Fruit fly (Drosophila melanogaster) whole organism, embryonic: ENCODE results near the gene dlt.

Experiments used
- Blimp-1 ChIP-seq: fragments of 200-800 bp; sonication (Bioruptor generic); optimal IDR thresholded peaks from 3 replicates; lab custom pipeline; 2018; ENCODE audit warnings: missing biosample characterization, missing genetic modification characterization, mild to moderate bottlenecking, moderate library complexity, missing genetic modification reagents
- CG10565 ChIP-seq: fragments of 200-800 bp; sonication (Bioruptor generic); optimal IDR thresholded peaks from 3 replicates; lab custom pipeline; 2016; ENCODE audit warnings: missing biosample characterization, mild to moderate bottlenecking, missing genetic modification characterization
- CG12155 ChIP-seq: fragments of 200-800 bp; sonication (Bioruptor generic); optimal IDR thresholded peaks from 3 replicates; lab custom pipeline; 2016; ENCODE audit warnings: missing biosample characterization, missing genetic modification characterization
- CG13296 ChIP-seq: fragments of 200-800 bp; sonication (Bioruptor generic); optimal IDR thresholded peaks from 3 replicates; lab custom pipeline; 2018; ENCODE audit warnings: missing biosample characterization, mild to moderate bottlenecking, missing genetic modification characterization
- CG14710 ChIP-seq: fragments of 200-800 bp; sonication (Bioruptor generic); optimal IDR thresholded peaks from 3 replicates; lab custom pipeline; 2019; ENCODE audit warnings: missing biosample characterization, mild to moderate bottlenecking, missing genetic modification characterization, moderate library complexity
- CG1529 ChIP-seq: fragments of 200-800 bp; sonication (Bioruptor generic); optimal IDR thresholded peaks from 3 replicates; lab custom pipeline; 2018; ENCODE audit warnings: missing biosample characterization, missing genetic modification characterization
- CG16863 ChIP-seq: fragments of 200-800 bp; sonication (Bioruptor generic); optimal IDR thresholded peaks from 3 replicates; lab custom pipeline; 2016; ENCODE audit warnings: missing biosample characterization, missing genetic modification characterization
- CG17186 ChIP-seq: fragments of 200-800 bp; sonication (Bioruptor generic); optimal IDR thresholded peaks from 3 replicates; lab custom pipeline; 2017; ENCODE audit warnings: missing biosample characterization, missing genetic modification reagents, missing genetic modification characterization
- CG17829 ChIP-seq: fragments of 200-800 bp; optimal IDR thresholded peaks from 2 replicates; lab custom pipeline; 2019; ENCODE audit warnings: missing biosample characterization, mild to moderate bottlenecking, missing genetic modification characterization, moderate library complexity
- CG2199 ChIP-seq: fragments of 200-800 bp; sonication (Bioruptor generic); IDR thresholded peaks from 3 replicates; pipeline ENCODE4 v1.3.6; 2022; ENCODE audit warnings: missing biosample characterization, missing genetic modification characterization
- CG2202 ChIP-seq: fragments of 200-800 bp; sonication (Bioruptor generic); optimal IDR thresholded peaks from 2 replicates; lab custom pipeline; 2018; ENCODE audit warnings: missing biosample characterization, mild to moderate bottlenecking, missing genetic modification characterization
- CG2678 ChIP-seq: fragments of 200-800 bp; sonication (Bioruptor generic); optimal IDR thresholded peaks from 3 replicates; lab custom pipeline; 2019; ENCODE audit warnings: missing biosample characterization, mild to moderate bottlenecking, missing genetic modification characterization, moderate library complexity
- CG30431 ChIP-seq: fragments of 200-800 bp; sonication (Bioruptor generic); optimal IDR thresholded peaks from 2 replicates; lab custom pipeline; 2017; ENCODE audit warnings: missing biosample characterization, missing genetic modification characterization
- CG31224 ChIP-seq: fragments of 200-800 bp; sonication (Bioruptor generic); IDR thresholded peaks from 2 replicates; pipeline ENCODE4 v1.3.6; 2022; ENCODE audit warnings: missing biosample characterization, missing genetic modification characterization
- CG34376 ChIP-seq: fragments of 200-800 bp; sonication (Bioruptor generic); optimal IDR thresholded peaks from 2 replicates; lab custom pipeline; 2018; ENCODE audit warnings: missing biosample characterization, mild to moderate bottlenecking, missing genetic modification characterization
- CG5180 ChIP-seq: fragments of 200-800 bp; sonication (Bioruptor generic); optimal IDR thresholded peaks from 3 replicates; lab custom pipeline; 2017; ENCODE audit warnings: missing biosample characterization, missing genetic modification characterization, mild to moderate bottlenecking, moderate library complexity, missing genetic modification reagents
- CG6791 ChIP-seq: fragments of 200-800 bp; sonication (Bioruptor generic); IDR thresholded peaks from 3 replicates; pipeline ENCODE4 v1.3.6; 2022; ENCODE audit warnings: missing biosample characterization, missing genetic modification characterization; ENCODE audit not compliant: partially characterized antibody
- CG8478 ChIP-seq: fragments of >200 bp; optimal IDR thresholded peaks from 2 replicates; lab custom pipeline; 2018
- CG8765 ChIP-seq: fragments of 200-800 bp; sonication (Bioruptor generic); IDR thresholded peaks from 2 replicates; pipeline ENCODE4 v1.3.6; 2022; ENCODE audit warnings: missing biosample characterization, missing genetic modification characterization
- CTCF ChIP-seq: fragments of 200-800 bp; sonication (Bioruptor generic); optimal IDR thresholded peaks from 2 replicates; lab custom pipeline; 2017; ENCODE audit warnings: missing biosample characterization, mild to moderate bottlenecking, missing genetic modification characterization, moderate library complexity
- CrebB ChIP-seq: fragments of 200-800 bp; sonication (Bioruptor generic); optimal IDR thresholded peaks from 3 replicates; lab custom pipeline; 2018; ENCODE audit warnings: missing biosample characterization, mild to moderate bottlenecking, missing genetic modification characterization
- D19A ChIP-seq: fragments of 200-800 bp; optimal IDR thresholded peaks from 3 replicates; lab custom pipeline; 2019; ENCODE audit warnings: missing biosample characterization, mild to moderate bottlenecking, missing genetic modification characterization, moderate library complexity
- Dip3 ChIP-seq: fragments of 200-800 bp; sonication (Bioruptor generic); optimal IDR thresholded peaks from 3 replicates; lab custom pipeline; 2016; ENCODE audit warnings: missing biosample characterization, missing genetic modification characterization
- Dp ChIP-seq: fragments of 200-800 bp; sonication (Bioruptor generic); optimal IDR thresholded peaks from 2 replicates; lab custom pipeline; 2018; ENCODE audit warnings: missing biosample characterization, mild to moderate bottlenecking, missing genetic modification characterization, moderate library complexity
- GATAe ChIP-seq: fragments of 200-800 bp; sonication (Bioruptor generic); conservative IDR thresholded peaks from 2 replicates; pipeline ENCODE4 v1.3.6; 2022; ENCODE audit warnings: missing biosample characterization, missing genetic modification characterization
- HmgD ChIP-seq: fragments of 200-800 bp; sonication (Bioruptor generic); optimal IDR thresholded peaks from 3 replicates; lab custom pipeline; 2016; ENCODE audit warnings: missing biosample characterization, missing genetic modification characterization
- Hmr ChIP-seq: fragments of 200-800 bp; sonication (Bioruptor generic); optimal IDR thresholded peaks from 3 replicates; lab custom pipeline; 2017; ENCODE audit warnings: mild to moderate bottlenecking, missing biosample characterization, missing genetic modification reagents, missing genetic modification characterization
- Mad ChIP-seq: fragments of 200-800 bp; sonication (Bioruptor generic); optimal IDR thresholded peaks from 2 replicates; lab custom pipeline; 2016; ENCODE audit warnings: missing biosample characterization, missing genetic modification characterization
- Nf-YC ChIP-seq: fragments of 200-800 bp; optimal IDR thresholded peaks from 3 replicates; lab custom pipeline; 2019; ENCODE audit warnings: missing biosample characterization, mild to moderate bottlenecking, missing genetic modification characterization, moderate library complexity
- Poxn ChIP-seq: fragments of 200-800 bp; sonication (Bioruptor generic); IDR thresholded peaks from 2 replicates; pipeline ENCODE4 v1.3.6; 2022; ENCODE audit warnings: missing biosample characterization, missing genetic modification characterization
- Rx ChIP-seq: fragments of 200-800 bp; sonication (Bioruptor generic); IDR thresholded peaks from 2 replicates; pipeline ENCODE4 v1.3.6; 2022; ENCODE audit warnings: missing biosample characterization, missing genetic modification characterization
- Stat92E ChIP-seq, 3 experiments: fragments of >200 bp in 2 of 3; fragments of 200-800 bp in 1 of 3; sonication (Bioruptor generic) in 1 of 3; optimal IDR thresholded peaks; 2 replicates each; lab custom pipeline; 2017 to 2019; ENCODE audit warnings: missing biosample characterization in 3 of 3, missing genetic modification characterization in 3 of 3, mild to moderate bottlenecking in 1 of 3, moderate library complexity in 1 of 3
- ase ChIP-seq: fragments of 200-800 bp; sonication (Bioruptor generic); IDR thresholded peaks from 3 replicates; pipeline ENCODE4 v1.3.6; 2022; ENCODE audit warnings: missing biosample characterization, missing genetic modification characterization
- ash1 ChIP-seq: fragments of 200-800 bp; sonication (Bioruptor generic); optimal IDR thresholded peaks from 2 replicates; lab custom pipeline; 2018; ENCODE audit warnings: missing biosample characterization, mild to moderate bottlenecking, missing genetic modification characterization
- corto ChIP-seq: fragments of 200-800 bp; sonication (Bioruptor generic); optimal IDR thresholded peaks from 2 replicates; lab custom pipeline; 2016; ENCODE audit warnings: missing biosample characterization, mild to moderate bottlenecking, missing genetic modification characterization, moderate library complexity
- dmrt11E ChIP-seq: fragments of 200-800 bp; sonication (Bioruptor generic); optimal IDR thresholded peaks from 3 replicates; lab custom pipeline; 2018; ENCODE audit warnings: missing biosample characterization, mild to moderate bottlenecking, missing genetic modification characterization, moderate library complexity
- exex ChIP-seq: fragments of 200-800 bp; sonication (Bioruptor generic); optimal IDR thresholded peaks from 4 replicates; lab custom pipeline; 2018; ENCODE audit warnings: missing biosample characterization, mild to moderate bottlenecking, missing genetic modification characterization, moderate library complexity
- grn ChIP-seq: fragments of 200-800 bp; sonication (Bioruptor generic); optimal IDR thresholded peaks from 3 replicates; lab custom pipeline; 2017; ENCODE audit warnings: missing biosample characterization, missing genetic modification characterization
- hkb ChIP-seq, 2 experiments: fragments of 200-800 bp in 1 of 2; fragments of >200 bp in 1 of 2; sonication (Bioruptor generic) in 1 of 2; IDR thresholded peaks in 1 of 2; optimal IDR thresholded peaks in 1 of 2; 2 replicates each; pipeline versions ENCODE4 v1.3.6 to Lab custom; 2017 to 2022; ENCODE audit warnings: missing biosample characterization in 1 of 2, missing genetic modification characterization in 1 of 2
- jumu ChIP-seq: fragments of 200-800 bp; sonication (Bioruptor generic); optimal IDR thresholded peaks from 3 replicates; lab custom pipeline; 2016; ENCODE audit warnings: missing biosample characterization, missing genetic modification characterization
- kah ChIP-seq: fragments of 200-800 bp; sonication (Bioruptor generic); optimal IDR thresholded peaks from 2 replicates; lab custom pipeline; 2018; ENCODE audit warnings: missing biosample characterization, mild to moderate bottlenecking, missing genetic modification characterization
- lab ChIP-seq: fragments of 200-800 bp; sonication (Bioruptor generic); optimal IDR thresholded peaks from 3 replicates; lab custom pipeline; 2017; ENCODE audit warnings: missing biosample characterization, missing genetic modification characterization, mild to moderate bottlenecking, moderate library complexity, missing genetic modification reagents
- mirr ChIP-seq: fragments of 200-800 bp; sonication (Bioruptor generic); optimal IDR thresholded peaks from 3 replicates; lab custom pipeline; 2018; ENCODE audit warnings: missing biosample characterization, mild to moderate bottlenecking, missing genetic modification characterization
- ranshi ChIP-seq: fragments of 200-800 bp; sonication (Bioruptor generic); IDR thresholded peaks from 2 replicates; pipeline ENCODE4 v1.3.6; 2022; ENCODE audit warnings: missing biosample characterization, missing genetic modification characterization
- sd ChIP-seq: fragments of 200-800 bp; sonication (Bioruptor generic); optimal IDR thresholded peaks from 3 replicates; lab custom pipeline; 2018; ENCODE audit warnings: missing biosample characterization, mild to moderate bottlenecking, missing genetic modification characterization, moderate library complexity
- sob ChIP-seq: fragments of 200-800 bp; sonication (Bioruptor generic); IDR thresholded peaks from 2 replicates; pipeline ENCODE4 v1.3.6; 2022; ENCODE audit warnings: missing biosample characterization, missing genetic modification characterization
- sug ChIP-seq: fragments of 200-800 bp; optimal IDR thresholded peaks from 2 replicates; lab custom pipeline; 2019; ENCODE audit warnings: missing biosample characterization, mild to moderate bottlenecking, missing genetic modification characterization, moderate library complexity

dlt gene

DNA sequence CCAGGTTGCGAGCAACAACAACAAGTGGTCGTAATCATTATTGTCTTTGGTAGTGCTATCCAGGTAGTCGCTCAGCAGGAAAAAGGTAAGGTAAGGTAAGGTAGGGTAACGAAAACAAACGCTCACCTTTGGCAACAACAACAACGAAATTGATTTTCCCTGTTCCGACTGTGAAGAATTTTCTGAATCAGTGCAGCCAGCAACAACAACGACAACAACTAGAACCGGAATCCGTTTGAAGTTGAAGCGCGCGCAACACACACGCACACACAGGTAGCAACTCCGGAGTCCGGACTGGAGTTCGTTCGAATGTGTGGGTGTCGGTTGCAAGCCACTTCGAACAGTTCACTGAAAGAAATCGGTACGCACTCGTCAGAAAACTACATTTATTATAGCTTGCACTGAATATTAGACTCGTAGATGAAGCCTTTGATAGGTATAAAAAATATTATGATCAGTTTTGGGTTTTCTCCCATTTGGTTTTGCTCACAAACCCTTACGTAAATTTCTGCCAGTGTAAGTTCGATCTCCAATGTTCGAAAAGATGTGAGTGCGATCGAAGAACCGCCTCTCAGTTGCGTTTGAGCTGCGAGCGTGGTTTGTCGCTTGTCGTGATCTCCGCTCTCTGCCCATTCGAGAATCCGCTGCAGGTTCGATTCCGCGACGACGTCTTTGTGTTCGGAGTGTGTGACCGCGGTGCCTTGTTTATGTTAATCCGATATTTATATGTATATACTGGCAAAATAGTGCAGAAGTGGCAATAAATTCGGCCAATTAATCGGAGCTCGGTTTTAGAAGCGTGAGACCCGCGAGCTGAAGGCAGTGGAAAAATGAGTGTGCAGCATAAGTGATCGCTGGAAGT is 48.6 kb downstream of the dlt start, which contains the start of gene CG13921 (continued):
- TF ChIP-seq Nf-YC (tag; lab: Kevin White, UChicago) (peak; percentile 88), CG31224 (GFP tag; lab: Robert Waterston, UW) (peak; percentile 96), Blimp-1 (GFP tag; lab: Kevin White, UChicago) (peak; percentile 98), CG5180 (GFP tag; lab: Kevin White, UChicago) (peak; percentile 100), CG17186 (GFP tag; lab: Kevin White, UChicago) (peak; percentile 97), CG6791 (GFP tag; lab: Robert Waterston, UW) (no peak), HmgD (GFP tag; lab: Kevin White, UChicago) (peak; percentile 96), CG13296 (peak; percentile 96), corto (GFP tag; lab: Kevin White, UChicago) (peak; percentile 98), CG17829 (tag; lab: Kevin White, UChicago) (peak; percentile 100), sob (GFP tag; lab: Robert Waterston, UW) (peak; percentile 99), CG12155 (peak; percentile 98), sug (tag; lab: Kevin White, UChicago) (peak; percentile 93), CG1529 (GFP tag; lab: Kevin White, UChicago) (peak; percentile 98), jumu (GFP tag; lab: Kevin White, UChicago) (peak; percentile 99), Stat92E (GFP tag; optimal IDR thresholded peaks at IDR 0.05; lab: Kevin White, UChicago) (peak in 1 of 3 experiments; percentile 99), CrebB (tag; lab: Kevin White, UChicago) (peak; percentile 97), CG2199 (GFP tag; lab: Robert Waterston, UW) (peak; percentile 100), hkb (optimal IDR thresholded peaks at IDR 0.05; lab: Kevin White, UChicago) (no peak), hkb (GFP tag; IDR thresholded peaks at IDR 0.05; lab: Robert Waterston, UW) (peak; percentile 99), CTCF (GFP tag; lab: Kevin White, UChicago) (peak; percentile 72), Dp (GFP tag; lab: Kevin White, UChicago) (peak; percentile 21), ase (peak; percentile 98), CG14710 (peak; percentile 99), CG10565 (GFP tag; lab: Kevin White, UChicago) (peak; percentile 99), ash1 (peak; percentile 88), CG16863 (peak; percentile 98)

DNA sequence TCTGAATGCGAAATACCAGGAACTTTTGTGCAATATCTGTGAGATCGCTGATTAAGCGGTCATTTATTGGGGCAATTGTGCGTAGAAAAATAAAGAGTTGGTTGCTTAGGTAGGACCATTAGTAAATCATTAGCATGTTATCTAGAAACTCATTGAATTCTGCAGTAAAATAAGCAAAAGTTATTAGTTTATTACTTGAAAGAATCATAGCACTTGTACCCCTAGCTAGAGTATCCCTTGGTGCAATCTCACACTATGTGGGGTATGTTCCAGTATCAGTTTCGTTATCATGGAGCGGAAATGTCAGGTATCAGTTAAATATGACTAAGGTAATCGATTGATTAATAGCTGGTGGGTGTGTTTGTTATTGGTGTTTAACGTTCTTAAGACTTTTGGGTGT is 49.7 kb downstream of the dlt start:
- peak; percentile 26 for TF ChIP-seq CG2678 (tag; lab: Kevin White, UChicago)
- peak; percentile 12 for TF ChIP-seq Hmr (GFP tag; lab: Kevin White, UChicago)
- peak; percentile 21 for TF ChIP-seq sd (tag; lab: Kevin White, UChicago)
- TF ChIP-seq ranshi (GFP tag; lab: Robert Waterston, UW), result no peak
- no peak for TF ChIP-seq Poxn (GFP tag; lab: Robert Waterston, UW)
- TF ChIP-seq mirr (GFP tag; lab: Kevin White, UChicago), result peak; percentile 34
- TF ChIP-seq exex (tag; lab: Kevin White, UChicago), result peak; percentile 89
- TF ChIP-seq grn (GFP tag; lab: Kevin White, UChicago), result peak; percentile 81
- no peak for TF ChIP-seq CG8765 (GFP tag; lab: Robert Waterston, UW)
- no peak for TF ChIP-seq CG8478 (lab: Kevin White, UChicago)
- peak; percentile 63 for TF ChIP-seq D19A (tag; lab: Kevin White, UChicago)
- peak; percentile 98 for TF ChIP-seq sug (tag; lab: Kevin White, UChicago)
- no peak for TF ChIP-seq CG30431 (GFP tag; lab: Kevin White, UChicago)
- no peak for TF ChIP-seq Mad (GFP tag; lab: Kevin White, UChicago)
- no peak for TF ChIP-seq kah
- TF ChIP-seq CG17186 (GFP tag; lab: Kevin White, UChicago), result no peak
- TF ChIP-seq Rx, result no peak
- TF ChIP-seq GATAe (GFP tag; lab: Robert Waterston, UW), result peak; percentile 46; the same call in 1 of the 2 replicates
- no peak for TF ChIP-seq dmrt11E (tag; lab: Kevin White, UChicago)
- TF ChIP-seq lab (GFP tag; lab: Kevin White, UChicago), result peak; percentile 58
- no peak for TF ChIP-seq CG2202 (tag; lab: Kevin White, UChicago)
- peak; percentile 42 for TF ChIP-seq CG34376 (GFP tag; lab: Kevin White, UChicago)
- TF ChIP-seq Dip3 (GFP tag; lab: Kevin White, UChicago), result no peak
